Fruit fly (Drosophila melanogaster) whole organism, larva: ENCODE measurements around the gene Top3alpha.

Experiments used
- noc ChIP-seq: fragments of 200-800 bp; sonication (Bioruptor generic); optimal IDR thresholded peaks from 3 replicates; lab custom pipeline; 2019; ENCODE audit warnings: missing biosample characterization, mild to moderate bottlenecking, missing genetic modification characterization, moderate library complexity

Gene Top3alpha

DNA sequence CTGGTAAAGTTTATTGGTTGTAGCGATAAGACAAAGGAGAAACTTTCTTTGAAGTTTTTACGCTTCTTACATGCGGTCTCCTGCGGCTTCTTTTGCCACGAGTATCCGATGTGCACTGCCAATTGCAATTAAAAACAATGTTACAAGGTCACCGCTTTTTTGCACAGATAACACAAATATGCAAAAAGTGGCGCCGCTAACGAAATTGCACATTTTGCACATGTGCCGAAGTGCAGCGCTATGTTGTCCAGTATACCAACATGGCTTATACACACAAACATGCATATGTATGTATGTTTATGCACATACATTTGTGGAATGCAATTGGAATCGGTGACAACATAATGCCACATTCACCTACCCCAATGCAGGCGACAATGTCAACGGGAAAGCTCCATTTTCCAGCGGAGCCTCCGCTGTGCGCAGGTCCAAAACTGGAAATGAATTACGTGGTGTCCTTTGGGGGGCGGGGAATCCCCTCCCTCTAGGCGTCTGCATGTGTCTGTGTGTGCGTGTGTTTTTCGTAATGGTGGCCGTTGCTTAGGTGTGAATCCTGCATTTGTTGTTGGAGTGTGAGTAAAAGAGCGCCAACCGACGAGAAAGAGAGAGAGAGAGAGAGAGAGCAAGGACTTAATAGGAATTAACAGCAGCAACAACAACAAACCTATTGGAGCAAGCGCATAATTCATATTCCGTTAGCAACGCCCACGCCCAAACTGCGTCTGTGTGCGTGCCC is 18.6 kb upstream of the Top3alpha start:
- TF ChIP-seq noc (tag; lab: Kevin White, UChicago), result no peak

DNA sequence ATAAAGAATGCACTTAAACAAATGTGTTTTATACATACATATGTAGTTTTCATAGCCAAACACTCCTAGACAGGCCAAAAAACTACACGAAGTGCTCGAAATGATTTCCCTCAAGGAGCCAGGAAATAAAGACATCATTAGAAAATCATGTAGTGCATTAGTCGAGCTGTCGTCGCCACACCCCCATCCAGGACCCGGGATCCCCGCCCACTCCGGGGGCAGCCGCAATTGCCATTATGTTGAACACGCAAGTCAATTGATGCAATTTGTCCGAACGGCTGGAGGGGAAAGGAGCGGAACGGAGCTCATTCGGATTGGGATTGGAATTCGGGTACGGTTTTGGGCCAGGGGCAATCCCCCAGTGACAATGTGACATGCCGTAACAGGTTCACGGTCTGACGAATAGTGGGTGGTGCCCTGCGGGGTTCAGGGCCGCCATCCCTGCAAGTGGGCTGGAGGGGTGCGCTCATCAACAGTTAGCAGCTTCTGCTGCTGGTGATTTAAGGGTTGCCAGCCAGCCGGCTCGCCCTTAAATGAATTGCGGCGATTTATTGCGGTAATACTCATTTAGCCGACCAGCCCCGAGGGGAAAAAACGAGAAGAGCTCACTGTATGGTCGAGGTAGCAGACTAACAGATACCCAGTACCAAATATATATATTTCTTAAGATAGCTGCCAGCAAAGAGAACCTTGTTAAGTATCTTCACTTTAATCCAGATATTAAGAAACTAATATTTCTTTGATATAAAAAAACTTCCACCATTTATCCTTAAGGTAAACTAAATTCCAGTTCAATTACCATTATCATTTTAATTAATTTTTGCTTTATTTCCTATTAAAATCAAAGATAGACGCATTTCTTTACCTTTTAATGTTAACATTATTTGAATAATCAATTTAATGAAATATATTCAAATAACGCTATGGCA is 17.3 kb upstream of the Top3alpha start:
- TF ChIP-seq noc (tag; lab: Kevin White, UChicago), result no peak

- TF ChIP-seq noc (tag; lab: Kevin White, UChicago), result no peak
Observed at dm6 chr2L:19484539-19484938, 13.4 kb upstream of the Top3alpha start, which contains the start of the genes CG10195 and CG13084. CG10195 (minus strand) TSS chr2L:19484705. CG13084 (plus strand) TSS chr2L:19484930.

- TF ChIP-seq noc (tag; lab: Kevin White, UChicago), result no peak
Observed at dm6 chr2L:19487190-19487589, 10.8 kb upstream of the Top3alpha start, which contains the start of gene CG13083. CG13083 (plus strand) TSS chr2L:19487490.

dm6 chr2L:19489997-19490461 is 7.9 kb upstream of the Top3alpha start, which contains the start of the genes CG10194 and CG18094:
CG10194 (minus strand) TSS chr2L:19490104.
CG18094 (plus strand) TSS chr2L:19490262.
- peak; percentile 80 for TF ChIP-seq noc (tag; lab: Kevin White, UChicago)

DNA sequence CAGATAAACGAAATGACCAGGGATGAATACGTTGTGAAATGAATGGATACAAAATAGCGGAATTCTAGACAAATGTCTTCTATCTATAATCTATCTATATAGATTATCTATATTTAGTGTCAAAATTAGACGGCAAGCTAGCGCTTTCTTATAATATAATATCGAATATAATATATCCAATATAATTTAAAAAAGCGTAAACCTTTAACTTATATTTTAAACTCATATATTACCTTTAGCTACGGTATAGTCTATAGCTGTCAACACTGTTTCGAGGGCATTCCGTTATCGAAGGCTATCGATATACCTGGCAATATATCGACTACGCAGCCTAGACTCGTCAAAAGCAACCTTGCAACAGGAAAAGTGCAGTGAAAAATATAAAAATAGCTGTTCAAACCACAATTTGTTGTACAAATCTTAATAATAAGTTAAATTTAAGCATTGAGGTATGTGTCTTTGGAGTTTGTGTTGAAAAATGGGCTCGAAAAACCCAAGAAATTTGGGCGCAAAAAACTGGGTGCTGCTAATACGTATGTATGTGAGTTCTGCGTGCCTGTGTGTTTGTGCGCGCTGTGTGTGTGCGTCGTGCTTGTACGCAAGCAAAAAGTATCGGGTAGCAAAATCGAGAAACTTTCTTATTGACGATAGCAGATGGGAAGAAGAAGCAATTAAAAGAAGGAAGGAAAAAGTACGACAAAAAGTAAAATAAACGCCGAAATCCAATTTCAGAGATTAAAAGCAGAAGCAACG is 4.9 kb upstream of the Top3alpha start, which contains the start of the genes swm and Ctu2:
Gene swm, plus strand, starts transcription at position 318 of the 753 bp plus-strand sequence.
Gene Ctu2, minus strand, starts transcription at position 320 of the 753 bp plus-strand sequence.
- TF ChIP-seq noc (tag; lab: Kevin White, UChicago), result peak; percentile 87

dm6 chr2L:19506323-19506722 is 8.4 kb downstream of the Top3alpha start:
- no peak for TF ChIP-seq noc (tag; lab: Kevin White, UChicago)

DNA sequence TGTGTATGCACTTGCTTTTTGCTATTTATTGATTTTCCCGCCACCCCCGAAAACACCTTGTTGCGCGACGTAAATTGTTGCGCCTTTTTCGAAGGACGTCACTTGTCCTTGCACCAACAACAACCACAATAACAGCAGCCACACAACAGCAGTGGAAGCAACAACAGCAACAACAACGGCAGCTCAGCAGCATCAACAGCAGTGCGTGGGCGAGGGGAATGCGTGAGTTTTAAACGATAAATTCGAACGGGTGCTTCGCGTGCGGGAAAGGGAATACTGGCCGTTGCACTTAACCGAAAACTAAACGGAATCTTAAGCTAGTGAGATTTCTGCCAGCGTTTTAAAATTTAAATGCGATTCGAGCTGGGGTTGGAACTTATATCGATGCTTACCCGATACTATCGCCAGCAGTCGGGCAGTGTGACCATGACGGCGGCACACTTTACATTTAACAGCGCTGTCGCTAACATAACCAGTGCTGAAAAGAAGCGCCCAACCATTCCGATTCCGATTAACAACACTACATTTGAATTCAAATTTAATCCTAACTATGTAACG is 10.5 kb downstream of the Top3alpha start, which contains the start of gene cyst:
Gene cyst, minus strand, starts transcription at position 404 of the 558 bp plus-strand sequence.
- no peak for TF ChIP-seq noc (tag; lab: Kevin White, UChicago)

DNA sequence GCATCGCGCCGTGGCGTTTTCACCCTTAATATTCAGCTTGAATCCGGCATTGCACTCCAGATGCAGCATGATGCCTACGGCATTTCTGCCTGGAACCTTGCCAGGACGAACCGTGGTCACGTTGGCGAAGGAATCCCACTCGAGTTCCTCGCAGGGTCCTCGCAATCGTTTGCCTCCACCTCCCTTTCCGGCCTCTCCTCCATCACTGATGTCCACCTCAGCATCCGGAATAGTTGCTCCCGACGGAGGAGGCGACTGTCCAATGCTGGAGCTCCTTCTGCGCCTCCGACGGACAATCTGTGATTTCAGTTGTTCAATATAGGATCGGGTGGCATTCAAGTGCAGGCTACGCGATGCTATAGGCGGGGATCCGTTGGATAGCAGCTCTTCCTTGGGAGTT is 14.2 kb downstream of the Top3alpha start:
- TF ChIP-seq noc (tag; lab: Kevin White, UChicago), result no peak

DNA sequence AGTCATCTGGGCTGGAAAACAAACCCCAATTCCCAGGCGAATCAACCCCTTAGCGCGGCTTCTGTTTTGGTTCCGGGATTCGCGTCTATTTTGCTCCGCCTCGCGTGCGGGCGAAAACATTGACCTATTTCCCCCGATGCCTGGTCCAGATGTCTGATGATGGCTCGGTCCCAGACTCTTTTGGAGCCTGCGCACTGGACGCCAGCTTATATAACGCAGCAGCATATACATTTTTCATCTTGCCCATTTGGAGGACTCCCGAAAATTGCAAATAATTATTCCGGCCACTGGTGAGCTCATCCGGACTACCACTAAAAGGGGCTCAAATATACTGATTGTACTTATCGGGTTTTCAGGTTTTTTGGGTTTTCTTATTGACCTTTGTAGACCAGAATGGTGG is 18.1 kb downstream of the Top3alpha start:
- no peak for TF ChIP-seq noc (tag; lab: Kevin White, UChicago)

DNA sequence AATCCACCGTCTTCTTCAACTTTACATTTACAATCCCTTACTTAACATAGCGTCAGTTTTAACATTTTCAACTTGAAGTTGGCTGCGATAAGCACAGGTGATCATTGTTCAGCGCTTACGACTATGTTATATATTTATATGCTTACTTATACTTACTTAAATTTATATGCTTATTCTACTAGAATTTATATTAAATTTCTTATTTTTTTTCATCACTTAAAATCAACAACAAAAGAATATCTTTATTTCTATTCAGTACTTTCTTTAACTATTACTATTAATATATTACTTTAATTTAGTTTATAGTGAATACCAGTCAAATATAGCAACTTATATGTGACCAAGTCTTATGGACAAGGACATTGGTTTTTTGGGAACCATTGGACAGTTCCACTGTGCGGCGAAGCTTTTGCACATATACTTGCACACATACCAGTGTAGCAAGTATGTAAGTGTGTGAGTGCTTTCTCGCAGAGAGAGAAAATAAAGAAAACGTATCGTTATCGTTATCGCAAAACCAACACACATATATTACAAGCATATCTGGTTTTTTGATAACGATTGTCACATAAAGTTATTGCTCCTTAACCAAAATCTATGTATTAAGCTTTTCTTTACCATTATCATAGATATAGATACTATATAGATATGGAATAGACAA is 19.3 kb downstream of the Top3alpha start, which contains the start of gene Hasp:
Gene Hasp, minus strand, starts transcription at position 51 of the 661 bp plus-strand sequence.
- no peak for TF ChIP-seq noc (tag; lab: Kevin White, UChicago)

DNA sequence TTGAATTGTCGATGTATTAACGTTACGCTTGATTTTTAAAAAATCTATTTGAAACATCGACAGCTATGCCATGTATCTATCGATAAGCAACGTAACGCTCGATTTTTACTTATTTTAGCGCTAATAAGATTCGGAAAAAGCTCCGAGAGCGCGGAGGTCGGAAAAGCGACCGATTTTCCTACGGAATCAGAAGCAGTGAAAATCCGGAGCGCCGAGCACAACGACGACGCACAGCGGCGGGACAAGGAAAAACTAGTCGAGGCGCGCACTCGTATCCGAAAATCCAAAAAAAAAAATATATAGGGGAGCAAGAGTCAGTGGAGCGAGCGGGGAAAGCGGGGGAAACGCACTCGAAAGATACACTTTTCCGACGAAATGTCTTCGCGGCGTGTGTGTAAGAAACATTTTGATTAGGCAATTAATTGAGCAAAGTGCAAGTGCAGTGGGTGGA is 20.7 kb downstream of the Top3alpha start, which contains the start of gene CG10132:
Gene CG10132, plus strand, starts transcription at position 189 of the 451 bp plus-strand sequence.
- no peak for TF ChIP-seq noc (tag; lab: Kevin White, UChicago)

dm6 chr2L:19519611-19520010 is 21.6 kb downstream of the Top3alpha start:
- no peak for TF ChIP-seq noc (tag; lab: Kevin White, UChicago)

dm6 chr2L:19526316-19526715 is 28.3 kb downstream of the Top3alpha start, which contains the start of the genes Dpm1 and CG10137:
Dpm1 (minus strand) TSS chr2L:19526368.
CG10137 (plus strand) TSS chr2L:19526686.
- TF ChIP-seq noc (tag; lab: Kevin White, UChicago), result no peak
